Fruit fly (Drosophila melanogaster): Measurements from ENCODE around the gene Rbsn-5.

Gene Rbsn-5

dm6 chr2L:8146994-8147661 lies 12.5 kb upstream of the Rbsn-5 start, which contains the start of gene CG31606:
TSS of gene CG31606 (plus strand) at chr2L:8147611.
- TF ChIP-seq CG17801 (GFP tag; optimal IDR thresholded peaks at IDR 0.05; ENCODE audit: partially characterized antibody) = no peak

DNA sequence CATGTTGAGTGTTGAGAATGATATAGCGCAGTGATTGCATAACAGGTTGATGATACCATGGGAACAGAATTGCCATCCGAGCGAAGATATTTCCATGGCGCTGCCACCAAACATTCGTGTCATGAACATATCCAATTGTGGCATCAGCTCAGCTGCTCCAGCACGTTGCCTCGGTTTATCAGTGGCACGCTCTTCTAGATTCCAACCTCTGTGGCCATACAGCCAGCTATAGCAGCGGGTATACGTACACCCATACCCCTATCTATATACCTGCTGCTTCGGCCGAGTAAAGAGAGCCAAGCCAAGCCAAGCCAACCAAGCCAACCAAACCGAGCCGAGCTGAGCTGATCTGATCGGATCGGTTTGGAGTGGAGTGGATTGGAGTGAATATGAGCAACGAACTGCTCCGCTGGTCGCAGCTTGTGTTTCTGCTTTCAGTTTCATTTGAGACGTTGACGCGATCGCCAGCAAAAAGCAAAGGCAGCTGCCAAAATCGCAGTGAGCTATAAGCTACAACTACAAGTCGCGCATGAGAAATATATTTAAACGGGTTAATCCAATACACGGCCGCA lies 11.0 kb upstream of the Rbsn-5 start:
- no peak for TF ChIP-seq CG17801 (GFP tag; optimal IDR thresholded peaks at IDR 0.05; ENCODE audit: partially characterized antibody)

DNA sequence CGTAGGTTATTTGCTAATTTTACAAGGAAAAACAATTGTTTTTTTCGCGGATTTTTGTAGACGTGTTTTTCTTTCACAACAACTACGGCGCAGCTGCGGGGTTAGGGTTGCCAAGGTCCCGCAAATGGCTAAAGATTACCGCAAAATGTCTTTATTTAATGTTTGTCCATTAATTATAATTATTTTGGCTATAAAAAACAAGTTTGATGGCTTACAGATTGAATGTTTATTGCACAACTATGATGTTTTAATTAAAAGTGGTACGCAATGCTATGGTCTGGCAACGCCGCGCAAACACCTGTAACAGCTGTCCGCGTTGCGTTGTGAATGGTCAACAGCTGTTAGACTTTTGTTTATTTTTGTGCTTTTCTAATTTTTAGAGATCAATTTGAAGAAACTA lies 3.0 kb upstream of the Rbsn-5 start:
- peak; percentile 65 for TF ChIP-seq CG17801 (GFP tag; optimal IDR thresholded peaks at IDR 0.05; ENCODE audit: partially characterized antibody)

- no peak for TF ChIP-seq CG17801 (GFP tag; optimal IDR thresholded peaks at IDR 0.05; ENCODE audit: partially characterized antibody)
Measured at dm6 chr2L:8157166-8157565, 2.5 kb upstream of the Rbsn-5 start.

DNA sequence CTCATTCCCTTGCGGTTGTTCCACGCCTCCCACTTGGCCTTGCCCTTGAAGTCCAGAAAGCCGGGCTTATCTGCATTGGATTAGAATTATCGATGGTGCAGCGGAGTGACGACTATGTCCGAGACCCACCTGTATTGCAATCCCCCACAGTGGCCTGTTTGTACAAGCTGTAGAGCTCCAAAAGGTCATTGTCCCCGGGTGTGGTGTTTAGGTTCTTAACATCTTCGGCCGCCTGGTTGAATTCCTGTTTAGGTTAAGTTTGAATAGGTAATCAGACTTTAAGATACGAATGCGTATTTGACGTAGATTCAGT lies 2.3 kb downstream of the Rbsn-5 start:
- no peak for TF ChIP-seq CG17801 (GFP tag; optimal IDR thresholded peaks at IDR 0.05; ENCODE audit: partially characterized antibody)

- TF ChIP-seq CG17801 (GFP tag; optimal IDR thresholded peaks at IDR 0.05; ENCODE audit: partially characterized antibody) = peak; percentile 99
Measured at dm6 chr2L:8162307-8163024, 2.8 kb downstream of the Rbsn-5 start, which contains the start of gene Acbp1. TSS of gene Acbp1 (minus strand) at chr2L:8162452.

DNA sequence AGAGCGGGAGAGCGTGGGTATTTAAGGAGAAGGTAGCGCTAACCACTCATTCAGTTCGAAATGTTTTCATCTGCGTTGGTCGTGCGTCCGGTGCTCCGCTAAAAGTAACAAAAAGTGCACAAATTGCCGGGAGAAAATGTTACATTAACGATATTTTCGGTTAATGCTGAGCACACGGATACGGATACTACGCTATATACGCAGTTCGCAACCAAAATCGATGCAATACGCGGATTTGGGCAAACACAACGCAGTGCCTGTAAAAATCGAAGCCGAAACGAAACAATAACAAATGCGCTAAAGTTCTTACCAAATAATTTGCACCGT lies 3.4 kb downstream of the Rbsn-5 start, which contains the start of gene Piezo:
Piezo (plus strand) TSS at position 49 of the 327 bp plus-strand sequence.
- TF ChIP-seq CG17801 (GFP tag; optimal IDR thresholded peaks at IDR 0.05; ENCODE audit: partially characterized antibody) = no peak

DNA sequence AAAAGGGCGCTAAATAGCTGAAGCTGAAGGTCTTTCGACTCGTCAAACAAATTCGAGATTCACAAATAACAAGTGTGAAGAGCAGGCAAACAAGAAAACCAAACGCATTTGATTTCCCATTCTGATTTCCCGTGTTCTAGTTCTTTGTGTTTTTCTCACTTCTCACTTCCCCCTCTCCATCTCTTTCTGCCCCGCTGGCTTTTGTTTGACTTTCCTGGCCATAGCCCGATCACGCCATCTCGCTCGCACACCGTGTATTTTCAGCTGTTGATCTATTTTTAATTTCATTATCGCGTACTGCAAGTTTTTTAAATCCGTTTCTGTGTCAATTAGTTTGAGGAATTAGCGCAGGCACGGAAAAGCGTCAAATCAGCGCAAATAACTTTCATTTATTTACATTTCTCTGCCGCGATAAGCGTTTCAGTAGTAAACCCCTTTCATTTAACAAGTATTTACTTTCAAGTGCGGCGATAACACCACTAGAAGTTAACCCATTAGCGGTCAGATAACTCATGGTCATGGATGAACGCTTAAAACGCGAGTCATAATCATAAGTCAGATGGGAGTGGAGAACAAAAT lies 4.0 kb downstream of the Rbsn-5 start:
- peak; percentile 11 for TF ChIP-seq CG17801 (GFP tag; optimal IDR thresholded peaks at IDR 0.05; ENCODE audit: partially characterized antibody)

dm6 chr2L:8164219-8164618 lies 4.6 kb downstream of the Rbsn-5 start:
- no peak for TF ChIP-seq CG17801 (GFP tag; optimal IDR thresholded peaks at IDR 0.05; ENCODE audit: partially characterized antibody)

- TF ChIP-seq CG17801 (GFP tag; optimal IDR thresholded peaks at IDR 0.05; ENCODE audit: partially characterized antibody) = no peak
Measured at dm6 chr2L:8165800-8166576, 6.4 kb downstream of the Rbsn-5 start.

DNA sequence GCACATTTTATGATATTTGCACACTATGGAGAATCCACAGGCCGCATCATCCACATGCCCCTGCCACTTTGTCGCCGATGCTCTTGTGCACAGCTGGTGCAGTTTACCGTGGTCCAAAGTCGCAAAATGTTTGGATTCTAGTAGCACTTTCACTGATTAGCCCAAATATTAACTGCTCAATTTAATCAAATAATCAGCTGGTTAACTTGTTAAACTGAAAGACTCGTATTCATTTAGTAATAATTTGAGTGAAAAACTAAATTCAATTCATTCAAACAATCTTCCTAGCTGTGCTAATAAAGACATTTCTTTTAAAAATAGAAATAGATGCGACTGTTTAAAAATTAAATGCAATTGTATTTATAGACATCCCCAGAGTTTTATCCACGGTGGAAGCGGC lies 8.4 kb downstream of the Rbsn-5 start:
- TF ChIP-seq CG17801 (GFP tag; optimal IDR thresholded peaks at IDR 0.05; ENCODE audit: partially characterized antibody) = no peak

dm6 chr2L:8170600-8171182 lies 11.1 kb downstream of the Rbsn-5 start:
- no peak for TF ChIP-seq CG17801 (GFP tag; optimal IDR thresholded peaks at IDR 0.05; ENCODE audit: partially characterized antibody)

DNA sequence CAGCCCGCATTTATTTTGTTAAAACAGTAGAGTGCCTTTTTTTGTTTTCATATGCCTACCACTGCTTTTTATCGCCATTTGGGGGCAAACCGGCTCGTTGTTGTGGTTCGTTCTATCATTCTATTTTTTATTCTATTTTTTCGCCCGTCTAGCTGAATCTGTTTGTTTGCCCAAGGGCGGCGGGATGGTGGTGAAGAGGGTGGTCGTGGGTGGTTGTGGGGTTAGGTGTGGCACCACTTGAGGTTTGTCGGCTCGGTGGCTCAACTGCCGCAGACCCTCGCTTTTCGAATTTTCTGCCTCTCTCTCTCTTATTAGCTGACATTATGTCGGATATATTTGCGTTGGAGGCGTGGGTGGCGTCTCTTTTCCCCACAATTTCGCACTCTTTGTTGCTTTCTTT lies 11.9 kb downstream of the Rbsn-5 start:
- no peak for TF ChIP-seq CG17801 (GFP tag; optimal IDR thresholded peaks at IDR 0.05; ENCODE audit: partially characterized antibody)

dm6 chr2L:8185008-8185407 lies 25.4 kb downstream of the Rbsn-5 start:
- no peak for TF ChIP-seq CG17801 (GFP tag; optimal IDR thresholded peaks at IDR 0.05; ENCODE audit: partially characterized antibody)

DNA sequence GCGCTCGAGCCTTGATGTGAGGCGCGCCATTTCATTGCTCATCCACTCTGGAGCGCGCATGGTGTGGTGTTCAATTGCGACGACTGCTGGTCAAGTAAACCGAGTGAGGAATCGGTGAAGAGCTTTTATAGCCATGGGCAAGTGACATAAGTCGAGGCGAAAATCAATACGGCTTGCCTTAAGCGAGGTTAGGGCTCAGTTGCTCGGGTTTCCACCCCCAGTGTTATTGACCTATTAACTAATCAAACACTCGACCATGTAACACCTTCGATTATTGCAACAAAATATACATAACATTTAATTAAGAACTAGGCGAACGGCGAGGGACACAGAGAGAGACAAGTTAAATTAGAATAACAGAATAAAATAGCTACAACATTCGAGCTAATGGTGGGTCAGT lies 31.0 kb downstream of the Rbsn-5 start, which contains the start of gene CG34134:
CG34134 (minus strand) TSS at position 101 of the 400 bp plus-strand sequence.
- TF ChIP-seq CG17801 (GFP tag; optimal IDR thresholded peaks at IDR 0.05; ENCODE audit: partially characterized antibody) = no peak

All from ovary, adult (tissue).